Fruit fly (Drosophila melanogaster): ENCODE measurements around the gene CG14655.

dm6 chr3R:4806318-4806757, 26.2 kb upstream of the CG14655 start:
- TF ChIP-seq kay (GFP tag; ENCODE audit: borderline replicate concordance) (no peak), toe (GFP tag; optimal IDR thresholded peaks at IDR 0.05) (no peak), CG5204 (GFP tag; optimal IDR thresholded peaks at IDR 0.05) (peak; percentile 46), CG14711 (tag; optimal IDR thresholded peaks at IDR 0.05) (no peak), CG1620 (GFP tag; optimal IDR thresholded peaks at IDR 0.05) (peak; percentile 43), CG33017 (tag; optimal IDR thresholded peaks at IDR 0.05) (peak; percentile 57), CG12768 (GFP tag; optimal IDR thresholded peaks at IDR 0.05) (peak; percentile 50), CG7101 (tag; optimal IDR thresholded peaks at IDR 0.05) (peak; percentile 55), CG11617 (GFP tag; optimal IDR thresholded peaks at IDR 0.05) (peak; percentile 60), bab1 (GFP tag; optimal IDR thresholded peaks at IDR 0.05) (peak; percentile 64)
